Worm (Caenorhabditis elegans): ENCODE results near the gene srw-31.

DNA sequence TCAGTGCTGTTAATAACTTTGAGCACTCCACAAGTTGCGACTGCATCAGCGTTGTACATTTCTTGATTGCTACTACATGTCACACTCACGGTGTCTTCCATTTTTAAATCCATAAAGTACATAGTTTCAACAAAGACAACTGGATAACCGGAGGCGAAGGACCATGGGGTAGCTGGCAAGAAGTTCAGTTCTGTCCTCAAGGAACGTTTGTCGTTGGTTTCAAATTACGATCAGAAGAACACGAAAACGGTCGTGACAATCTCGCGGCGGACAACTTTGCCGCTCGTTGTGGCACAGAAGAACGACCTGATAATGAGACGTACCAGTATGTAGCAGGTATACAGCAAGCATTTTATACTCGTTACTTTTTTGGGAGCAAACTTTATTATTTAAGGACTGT is 26.3 kb downstream of the srw-31 start, which contains the start of gene C18D4.3:
- TF ChIP-seq hmbx-1 (tag; optimal IDR thresholded peaks at IDR 0.05) (no peak), flt-1 (GFP tag; IDR thresholded peaks at IDR 0.05) (no peak), ceh-13 (GFP tag; optimal IDR thresholded peaks at IDR 0.05) (no peak), ama-1 (optimal IDR thresholded peaks at IDR 0.05) (no peak), tra-4 (tag; optimal IDR thresholded peaks at IDR 0.05) (no peak), pes-1 (GFP tag; IDR thresholded peaks at IDR 0.05) (no peak), ceh-36 (tag; optimal IDR thresholded peaks at IDR 0.05) (no peak), sea-1 (GFP tag; conservative IDR thresholded peaks at IDR 0.05) (no peak), hnd-1 (tag; optimal IDR thresholded peaks at IDR 0.05) (no peak), F13C5.2 (tag; optimal IDR thresholded peaks at IDR 0.05) (no peak), ets-7 (tag; optimal IDR thresholded peaks at IDR 0.05) (no peak)

All from whole organism, early embryonic.